Fruit fly (Drosophila melanogaster) whole organism, adult: Measurements from ENCODE around the gene His3.3A.

Source experiments
- CG12768 ChIP-seq: fragments of 200-800 bp; sonication (Bioruptor generic); optimal IDR thresholded peaks from 2 replicates; lab custom pipeline; 2017; ENCODE audit warnings: missing biosample characterization, missing genetic modification characterization, mild to moderate bottlenecking, moderate library complexity, missing genetic modification reagents
- CG33017 ChIP-seq: fragments of 200-800 bp; sonication (Bioruptor generic); optimal IDR thresholded peaks from 2 replicates; lab custom pipeline; 2018; ENCODE audit warnings: missing biosample characterization, mild to moderate bottlenecking, missing genetic modification characterization, moderate library complexity
- CG5204 ChIP-seq: fragments of 200-800 bp; sonication (Bioruptor generic); optimal IDR thresholded peaks from 2 replicates; lab custom pipeline; 2016; ENCODE audit warnings: missing biosample characterization, missing genetic modification characterization
- Crg-1 ChIP-seq: fragments of 200-800 bp; sonication (Bioruptor generic); optimal IDR thresholded peaks from 2 replicates; lab custom pipeline; 2016; ENCODE audit warnings: missing biosample characterization, missing genetic modification characterization
- Hr96 ChIP-seq: fragments of 200-800 bp; sonication (Bioruptor generic); optimal IDR thresholded peaks from 2 replicates; lab custom pipeline; 2016; ENCODE audit warnings: missing biosample characterization, missing genetic modification characterization
- Mnt ChIP-seq: fragments of 200-800 bp; sonication (Bioruptor generic); optimal IDR thresholded peaks from 2 replicates; lab custom pipeline; 2016; ENCODE audit warnings: missing biosample characterization, mild to moderate bottlenecking, missing genetic modification characterization
- bab1 ChIP-seq: fragments of 200-800 bp; sonication (Bioruptor generic); optimal IDR thresholded peaks from 3 replicates; lab custom pipeline; 2019; ENCODE audit warnings: missing biosample characterization, mild to moderate bottlenecking, missing genetic modification characterization, moderate library complexity
- toe ChIP-seq: fragments of 200-800 bp; sonication (Bioruptor generic); optimal IDR thresholded peaks from 2 replicates; lab custom pipeline; 2016; ENCODE audit warnings: missing biosample characterization, missing genetic modification characterization

- TF ChIP-seq Hr96 (GFP tag; lab: Kevin White, UChicago) (no peak), toe (GFP tag; lab: Kevin White, UChicago) (no peak), bab1 (no peak), CG12768 (no peak), Mnt (no peak), CG5204 (GFP tag; lab: Kevin White, UChicago) (no peak), Crg-1 (GFP tag; lab: Kevin White, UChicago) (no peak), CG33017 (tag; lab: Kevin White, UChicago) (no peak)
Observed at dm6 chr2L:5046261-5046660, 8.6 kb upstream of the His3.3A start.
